Fruit fly (Drosophila melanogaster) whole organism, embryonic: ENCODE measurements around the gene CG13700.

Experiments
- Ada2b ChIP-seq: fragments of 200-800 bp; sonication (Bioruptor generic); IDR thresholded peaks from 2 replicates; pipeline ENCODE4 v1.3.6; 2022; ENCODE audit warnings: missing biosample characterization, missing genetic modification characterization
- Antp ChIP-seq: fragments of 200-800 bp; sonication (Bioruptor generic); optimal IDR thresholded peaks from 3 replicates; lab custom pipeline; 2016; ENCODE audit warnings: missing biosample characterization, missing genetic modification characterization
- Blimp-1 ChIP-seq: fragments of 200-800 bp; sonication (Bioruptor generic); optimal IDR thresholded peaks from 3 replicates; lab custom pipeline; 2018; ENCODE audit warnings: missing biosample characterization, missing genetic modification characterization, mild to moderate bottlenecking, moderate library complexity, missing genetic modification reagents
- BtbVII ChIP-seq: fragments of 200-800 bp; sonication (Bioruptor generic); optimal IDR thresholded peaks from 3 replicates; lab custom pipeline; 2017; ENCODE audit warnings: missing biosample characterization, mild to moderate bottlenecking, missing genetic modification characterization
- C15 ChIP-seq: fragments of 200-800 bp; sonication (Bioruptor generic); IDR thresholded peaks from 3 replicates; pipeline ENCODE4 v1.3.6; 2022; ENCODE audit warnings: missing biosample characterization, missing genetic modification characterization
- CG10209 ChIP-seq: fragments of 200-800 bp; sonication (Bioruptor generic); optimal IDR thresholded peaks from 3 replicates; lab custom pipeline; 2017; ENCODE audit warnings: missing biosample characterization, mild to moderate bottlenecking, missing genetic modification characterization, missing genetic modification reagents
- CG10267 ChIP-seq: fragments of 200-800 bp; sonication (Bioruptor generic); optimal IDR thresholded peaks from 2 replicates; lab custom pipeline; 2018; ENCODE audit warnings: missing biosample characterization, mild to moderate bottlenecking, missing genetic modification characterization, moderate library complexity
- CG11723 ChIP-seq: fragments of 200-800 bp; sonication (Bioruptor generic); optimal IDR thresholded peaks from 2 replicates; lab custom pipeline; 2017; ENCODE audit warnings: missing biosample characterization, mild to moderate bottlenecking, missing genetic modification characterization
- CG12391 ChIP-seq: fragments of 200-800 bp; sonication (Bioruptor generic); optimal IDR thresholded peaks from 3 replicates; lab custom pipeline; 2018; ENCODE audit warnings: missing biosample characterization, mild to moderate bottlenecking, missing genetic modification characterization, moderate library complexity
- CG12942 ChIP-seq: fragments of 200-800 bp; sonication (Bioruptor generic); optimal IDR thresholded peaks from 3 replicates; lab custom pipeline; 2016; ENCODE audit warnings: missing biosample characterization, missing genetic modification characterization
- CG1529 ChIP-seq: fragments of 200-800 bp; sonication (Bioruptor generic); optimal IDR thresholded peaks from 3 replicates; lab custom pipeline; 2018; ENCODE audit warnings: missing biosample characterization, missing genetic modification characterization
- CG1647 ChIP-seq: fragments of 200-800 bp; sonication (Bioruptor generic); optimal IDR thresholded peaks from 3 replicates; lab custom pipeline; 2016; ENCODE audit warnings: missing biosample characterization, missing genetic modification characterization
- CG16863 ChIP-seq: fragments of 200-800 bp; sonication (Bioruptor generic); optimal IDR thresholded peaks from 3 replicates; lab custom pipeline; 2016; ENCODE audit warnings: missing biosample characterization, missing genetic modification characterization
- CG18599 ChIP-seq: fragments of 200-800 bp; sonication (Bioruptor generic); optimal IDR thresholded peaks from 3 replicates; lab custom pipeline; 2017; ENCODE audit warnings: missing biosample characterization, missing genetic modification characterization, mild to moderate bottlenecking, moderate library complexity, missing genetic modification reagents
- CG30020 ChIP-seq: fragments of 200-800 bp; optimal IDR thresholded peaks from 2 replicates; lab custom pipeline; 2019; ENCODE audit warnings: missing biosample characterization, mild to moderate bottlenecking, missing genetic modification characterization, moderate library complexity
- CG3163 ChIP-seq: fragments of 200-800 bp; sonication (Bioruptor generic); optimal IDR thresholded peaks from 3 replicates; lab custom pipeline; 2016; ENCODE audit warnings: missing biosample characterization, missing genetic modification characterization
- CG43689 ChIP-seq: fragments of 200-800 bp; sonication (Bioruptor generic); IDR thresholded peaks from 2 replicates; pipeline ENCODE4 v1.3.6; 2022; ENCODE audit warnings: missing biosample characterization, missing genetic modification characterization
- CG7271 ChIP-seq: fragments of 200-800 bp; sonication (Bioruptor generic); optimal IDR thresholded peaks from 2 replicates; lab custom pipeline; 2018; ENCODE audit warnings: missing biosample characterization, mild to moderate bottlenecking, missing genetic modification characterization, moderate library complexity
- CG7372 ChIP-seq: fragments of 200-800 bp; sonication (Bioruptor generic); IDR thresholded peaks from 2 replicates; pipeline ENCODE4 v1.3.6; 2022; ENCODE audit warnings: missing biosample characterization, missing genetic modification characterization
- CG8281 ChIP-seq: fragments of 200-800 bp; sonication (Bioruptor generic); optimal IDR thresholded peaks from 2 replicates; lab custom pipeline; 2018; ENCODE audit warnings: missing biosample characterization, mild to moderate bottlenecking, missing genetic modification characterization, moderate library complexity
- CG8944 ChIP-seq: fragments of 200-800 bp; sonication (Bioruptor generic); optimal IDR thresholded peaks from 3 replicates; lab custom pipeline; 2016; ENCODE audit warnings: missing biosample characterization, missing genetic modification characterization
- CkIIα-i1 ChIP-seq: fragments of 200-800 bp; sonication (Bioruptor generic); IDR thresholded peaks from 2 replicates; pipeline ENCODE4 v1.3.6; 2022; ENCODE audit warnings: missing biosample characterization, missing genetic modification characterization
- Ets97D ChIP-seq: fragments of 200-800 bp; sonication (Bioruptor generic); optimal IDR thresholded peaks from 3 replicates; lab custom pipeline; 2016; ENCODE audit warnings: missing biosample characterization, missing genetic modification characterization
- HLHmδ ChIP-seq: fragments of 200-800 bp; sonication (Bioruptor generic); optimal IDR thresholded peaks from 2 replicates; lab custom pipeline; 2018; ENCODE audit warnings: missing biosample characterization, mild to moderate bottlenecking, missing genetic modification characterization, moderate library complexity
- Meics ChIP-seq: fragments of 200-800 bp; sonication (Bioruptor generic); optimal IDR thresholded peaks from 2 replicates; lab custom pipeline; 2017; ENCODE audit warnings: missing biosample characterization, mild to moderate bottlenecking, missing genetic modification characterization
- Mes4 ChIP-seq: fragments of 200-800 bp; sonication (Bioruptor generic); optimal IDR thresholded peaks from 2 replicates; lab custom pipeline; 2016; ENCODE audit warnings: missing biosample characterization, missing genetic modification characterization
- Rfx ChIP-seq: fragments of 200-800 bp; sonication (Bioruptor generic); IDR thresholded peaks from 2 replicates; pipeline ENCODE4 v1.3.6; 2022; ENCODE audit warnings: missing biosample characterization, missing genetic modification characterization
- Sox100B ChIP-seq: fragments of 200-800 bp; sonication (Bioruptor generic); optimal IDR thresholded peaks from 3 replicates; lab custom pipeline; 2018; ENCODE audit warnings: missing biosample characterization, mild to moderate bottlenecking, missing genetic modification characterization
- Stat92E ChIP-seq, 3 experiments: fragments of >200 bp in 2 of 3; fragments of 200-800 bp in 1 of 3; sonication (Bioruptor generic) in 1 of 3; optimal IDR thresholded peaks; 2 replicates each; lab custom pipeline; 2017 to 2019; ENCODE audit warnings: missing biosample characterization in 3 of 3, missing genetic modification characterization in 3 of 3, mild to moderate bottlenecking in 1 of 3, moderate library complexity in 1 of 3
- crol ChIP-seq: fragments of 200-800 bp; sonication (Bioruptor generic); IDR thresholded peaks from 2 replicates; pipeline ENCODE4 v1.3.6; 2022; ENCODE audit warnings: missing biosample characterization, missing genetic modification characterization
- crp ChIP-seq, 2 experiments: fragments of 200-800 bp; sonication (Bioruptor generic); optimal IDR thresholded peaks; 2 replicates in 1 of 2; 3 replicates in 1 of 2; lab custom pipeline; 2017; ENCODE audit warnings: missing biosample characterization in 2 of 2, missing genetic modification characterization in 2 of 2, mild to moderate bottlenecking in 1 of 2, moderate library complexity in 1 of 2
- danr ChIP-seq: fragments of 200-800 bp; sonication (Bioruptor generic); IDR thresholded peaks from 2 replicates; pipeline ENCODE4 v1.3.6; 2022; ENCODE audit warnings: missing biosample characterization, missing genetic modification characterization
- fd3F ChIP-seq: fragments of 200-800 bp; sonication (Bioruptor generic); optimal IDR thresholded peaks from 2 replicates; lab custom pipeline; 2018; ENCODE audit warnings: missing biosample characterization, mild to moderate bottlenecking, missing genetic modification characterization, moderate library complexity
- fru ChIP-seq: fragments of >200 bp; optimal IDR thresholded peaks from 2 replicates; lab custom pipeline; 2017
- gfzf ChIP-seq: fragments of 200-800 bp; sonication (Bioruptor generic); optimal IDR thresholded peaks from 2 replicates; lab custom pipeline; 2016; ENCODE audit warnings: missing biosample characterization, mild to moderate bottlenecking, missing genetic modification characterization, moderate library complexity
- grau ChIP-seq: fragments of 200-800 bp; optimal IDR thresholded peaks from 3 replicates; lab custom pipeline; 2019; ENCODE audit warnings: missing biosample characterization, mild to moderate bottlenecking, missing genetic modification characterization, moderate library complexity
- gro ChIP-seq: fragments of 200-800 bp; sonication (Bioruptor generic); optimal IDR thresholded peaks from 2 replicates; lab custom pipeline; 2016; ENCODE audit warnings: missing biosample characterization, missing genetic modification characterization
- insv ChIP-seq, 2 experiments: fragments of 200-800 bp; sonication (Bioruptor generic); optimal IDR thresholded peaks; 3 replicates each; lab custom pipeline; 2016 to 2018; ENCODE audit warnings: missing biosample characterization in 2 of 2, missing genetic modification characterization in 2 of 2
- klu ChIP-seq: fragments of 200-800 bp; sonication (Bioruptor generic); IDR thresholded peaks from 2 replicates; pipeline ENCODE4 v1.3.6; 2022; ENCODE audit warnings: missing biosample characterization, missing genetic modification characterization
- lbe ChIP-seq: fragments of 200-800 bp; sonication (Bioruptor generic); optimal IDR thresholded peaks from 2 replicates; lab custom pipeline; 2016; ENCODE audit warnings: missing biosample characterization, mild to moderate bottlenecking, missing genetic modification characterization
- luna ChIP-seq: fragments of 200-800 bp; sonication (Bioruptor generic); optimal IDR thresholded peaks from 2 replicates; lab custom pipeline; 2016; ENCODE audit warnings: missing biosample characterization, missing genetic modification characterization
- oc ChIP-seq: fragments of 200-800 bp; sonication (Bioruptor generic); optimal IDR thresholded peaks from 2 replicates; lab custom pipeline; 2018; ENCODE audit warnings: missing biosample characterization, mild to moderate bottlenecking, missing genetic modification characterization, moderate library complexity
- psq ChIP-seq: fragments of 200-800 bp; sonication (Bioruptor generic); optimal IDR thresholded peaks from 2 replicates; lab custom pipeline; 2017; ENCODE audit warnings: missing biosample characterization, missing genetic modification characterization
- sc ChIP-seq, 3 experiments: fragments of >200 bp in 2 of 3; fragments of 200-800 bp in 1 of 3; sonication (Bioruptor generic) in 1 of 3; optimal IDR thresholded peaks; 2 replicates in 2 of 3; 3 replicates in 1 of 3; lab custom pipeline; 2017; ENCODE audit warnings: mild to moderate bottlenecking in 1 of 3, missing biosample characterization in 1 of 3, missing genetic modification characterization in 1 of 3, missing genetic modification reagents in 1 of 3
- sens-2 ChIP-seq: fragments of 200-800 bp; sonication (Bioruptor generic); IDR thresholded peaks from 2 replicates; pipeline ENCODE4 v1.3.6; 2022; ENCODE audit warnings: missing biosample characterization, missing genetic modification characterization
- so ChIP-seq: fragments of 200-800 bp; sonication (Bioruptor generic); IDR thresholded peaks from 3 replicates; pipeline ENCODE4 v1.3.6; 2022; ENCODE audit warnings: missing biosample characterization, missing genetic modification characterization
- stc ChIP-seq: fragments of 200-800 bp; sonication (Bioruptor generic); IDR thresholded peaks from 2 replicates; pipeline ENCODE4 v1.3.6; 2022; ENCODE audit warnings: missing biosample characterization, missing genetic modification characterization
- trh ChIP-seq: fragments of 200-800 bp; sonication (Bioruptor generic); optimal IDR thresholded peaks from 2 replicates; lab custom pipeline; 2016; ENCODE audit warnings: missing biosample characterization, missing genetic modification characterization
- unc-4 ChIP-seq: fragments of 200-800 bp; sonication (Bioruptor generic); IDR thresholded peaks from 2 replicates; pipeline ENCODE4 v1.3.6; 2022; ENCODE audit warnings: missing biosample characterization, missing genetic modification characterization; ENCODE audit not compliant: partially characterized antibody
- vfl ChIP-seq: fragments of 200-800 bp; sonication (Bioruptor generic); optimal IDR thresholded peaks from 2 replicates; lab custom pipeline; 2016; ENCODE audit warnings: missing biosample characterization, missing genetic modification characterization

The CG13700 gene

dm6 chr3L:18281236-18281635 lies 19.8 kb downstream of the CG13700 start (continued):
- TF ChIP-seq sc (optimal IDR thresholded peaks at IDR 0.05; lab: Kevin White, UChicago) (no peak), sc (GFP tag; optimal IDR thresholded peaks at IDR 0.05; lab: Kevin White, UChicago) (peak; percentile 92), danr (GFP tag; lab: Robert Waterston, UW) (peak; percentile 74; the same call in 1 of the 2 replicates), CG30020 (tag; lab: Kevin White, UChicago) (peak; percentile 78), klu (peak; percentile 70), gro (no peak), so (GFP tag; lab: Robert Waterston, UW) (peak; percentile 80), vfl (GFP tag; lab: Kevin White, UChicago) (peak; percentile 19), Stat92E (GFP tag; optimal IDR thresholded peaks at IDR 0.05; lab: Kevin White, UChicago) (peak in 1 of 3 experiments; percentile 94), trh (peak; percentile 69), CG12391 (tag; lab: Kevin White, UChicago) (peak; percentile 95), CG7271 (peak; percentile 9), crol (GFP tag; lab: Robert Waterston, UW) (peak; percentile 79), Antp (GFP tag; lab: Kevin White, UChicago) (peak; percentile 82), Meics (GFP tag; lab: Kevin White, UChicago) (peak; percentile 48), CG16863 (GFP tag; lab: Kevin White, UChicago) (peak; percentile 91), CkIIα-i1 (GFP tag; lab: Robert Waterston, UW) (no peak), CG12942 (GFP tag; lab: Kevin White, UChicago) (peak; percentile 70), gfzf (GFP tag; lab: Kevin White, UChicago) (peak; percentile 10), CG43689 (peak; percentile 62), Mes4 (GFP tag; lab: Kevin White, UChicago) (peak; percentile 87), lbe (GFP tag; lab: Kevin White, UChicago) (no peak), luna (GFP tag; lab: Kevin White, UChicago) (no peak), CG18599 (GFP tag; lab: Kevin White, UChicago) (peak; percentile 74), CG11723 (peak; percentile 82), fd3F (GFP tag; lab: Kevin White, UChicago) (peak; percentile 28), Rfx (GFP tag; lab: Robert Waterston, UW) (peak; percentile 73), BtbVII (peak; percentile 57), sens-2 (GFP tag; lab: Robert Waterston, UW) (peak; percentile 90), Sox100B (peak; percentile 81), HLHmδ (GFP tag; lab: Kevin White, UChicago) (no peak), fru (lab: Kevin White, UChicago) (no peak), CG10209 (GFP tag; lab: Kevin White, UChicago) (peak; percentile 92), CG8281 (peak; percentile 53), oc (tag; lab: Kevin White, UChicago) (peak; percentile 88), crp (GFP tag; optimal IDR thresholded peaks at IDR 0.05; lab: Kevin White, UChicago) (peak in 1 of 2 experiments; percentile 37), CG3163 (GFP tag; lab: Kevin White, UChicago) (peak; percentile 53), C15 (0 out of 3 replicates have a peak, but pooled peaks have one; percentile 43), stc (GFP tag; lab: Robert Waterston, UW) (peak; percentile 80), Ets97D (peak; percentile 61), insv (GFP tag; optimal IDR thresholded peaks at IDR 0.05; lab: Kevin White, UChicago) (peak in 1 of 2 experiments; percentile 11), grau (tag; lab: Kevin White, UChicago) (peak; percentile 89), Blimp-1 (peak; percentile 91), CG1529 (GFP tag; lab: Kevin White, UChicago) (peak; percentile 92), CG10267 (tag; lab: Kevin White, UChicago) (peak; percentile 92), CG8944 (GFP tag; lab: Kevin White, UChicago) (peak; percentile 88), CG7372 (GFP tag; lab: Robert Waterston, UW) (peak; percentile 82), psq (GFP tag; lab: Kevin White, UChicago) (peak; percentile 70), CG1647 (GFP tag; lab: Kevin White, UChicago) (peak; percentile 82), Ada2b (peak; percentile 72), unc-4 (GFP tag; lab: Robert Waterston, UW) (no peak)
